Worm (Caenorhabditis elegans) whole organism, L4 larva: ENCODE results near the gene rme-1.

Experiments
- F26F4.8 ChIP-seq: fragments of 200-800 bp; sonication (Bioruptor generic); conservative IDR thresholded peaks from 2 replicates; pipeline ENCODE4 v1.3.6; 2022; ENCODE audit warnings: missing genetic modification characterization, missing compliant biosample characterization
- F37D6.2 ChIP-seq: sonication (generic microtip); optimal IDR thresholded peaks from 2 replicates; lab custom pipeline; 2016; ENCODE audit warnings: mild to moderate bottlenecking, missing genetic modification characterization, missing compliant biosample characterization
- R02D3.7 ChIP-seq: fragments of 150-350 bp; sonication (generic microtip); optimal IDR thresholded peaks from 3 replicates; lab custom pipeline; 2014; ENCODE audit warnings: missing biosample characterization, missing genetic modification characterization
- Y105C5A.15 ChIP-seq: fragments of 200-800 bp; sonication (Bioruptor generic); IDR thresholded peaks from 2 replicates; pipeline ENCODE4 v1.3.6; 2022; ENCODE audit warnings: missing genetic modification characterization, missing compliant biosample characterization
- aly-2 ChIP-seq: sonication (generic microtip); optimal IDR thresholded peaks from 2 replicates; lab custom pipeline; 2018; ENCODE audit warnings: missing biosample characterization, missing genetic modification characterization
- attf-4 ChIP-seq: sonication (generic microtip); optimal IDR thresholded peaks from 3 replicates; lab custom pipeline; 2017; ENCODE audit warnings: missing biosample characterization, missing genetic modification characterization
- ceh-20 ChIP-seq: fragments of 200-800 bp; sonication (Bioruptor generic); IDR thresholded peaks from 2 replicates; pipeline ENCODE4 v1.3.6; 2022; ENCODE audit warnings: missing genetic modification reagents, missing genetic modification characterization, missing compliant biosample characterization
- ceh-28 ChIP-seq: fragments of 150-350 bp; optimal IDR thresholded peaks from 2 replicates; lab custom pipeline; 2014; ENCODE audit warnings: missing biosample characterization, missing genetic modification reagents, missing genetic modification characterization
- ceh-32 ChIP-seq: sonication (generic microtip); optimal IDR thresholded peaks from 2 replicates; lab custom pipeline; 2016; ENCODE audit warnings: mild to moderate bottlenecking, missing genetic modification characterization, missing compliant biosample characterization; ENCODE audit not compliant: poor library complexity
- ceh-62 ChIP-seq: sonication (generic microtip); optimal IDR thresholded peaks from 2 replicates; lab custom pipeline; 2017; ENCODE audit warnings: missing biosample characterization, missing genetic modification characterization
- ceh-82 ChIP-seq: sonication (generic microtip); optimal IDR thresholded peaks from 2 replicates; lab custom pipeline; 2017; ENCODE audit warnings: missing biosample characterization, missing genetic modification characterization
- ces-1 ChIP-seq: fragments of 150-350 bp; sonication (generic microtip); optimal IDR thresholded peaks from 4 replicates; lab custom pipeline; 2014; ENCODE audit warnings: missing biosample characterization, missing genetic modification reagents, missing genetic modification characterization
- cey-2 ChIP-seq: sonication (generic microtip); optimal IDR thresholded peaks from 3 replicates; lab custom pipeline; 2017; ENCODE audit warnings: missing genetic modification characterization, mild to moderate bottlenecking, missing compliant biosample characterization, antibody characterized with exemption, borderline replicate concordance; ENCODE audit not compliant: insufficient read depth
- daf-16 ChIP-seq, 3 experiments: sonication (generic microtip); optimal IDR thresholded peaks; 2 replicates each; lab custom pipeline; 2016 to 2017; ENCODE audit warnings: missing genetic modification characterization in 3 of 3, missing genetic modification reagents in 3 of 3, mild to moderate bottlenecking in 2 of 3, missing compliant biosample characterization in 2 of 3, missing biosample characterization in 1 of 3, moderate library complexity in 1 of 3
- daf-19 ChIP-seq: fragments of 200-800 bp; sonication (Bioruptor generic); conservative IDR thresholded peaks from 2 replicates; pipeline ENCODE4 v1.3.6; 2022; ENCODE audit warnings: missing genetic modification characterization, missing compliant biosample characterization
- daf-8 ChIP-seq: fragments of 200-800 bp; sonication (Bioruptor generic); IDR thresholded peaks from 2 replicates; pipeline ENCODE4 v1.3.6; 2022; ENCODE audit warnings: missing genetic modification characterization, missing compliant biosample characterization
- dmd-6 ChIP-seq: fragments of 200-800 bp; sonication (Bioruptor generic); IDR thresholded peaks from 2 replicates; pipeline ENCODE4 v1.3.6; 2022; ENCODE audit warnings: missing genetic modification reagents, missing genetic modification characterization, missing compliant biosample characterization
- egl-27 ChIP-seq: sonication (generic microtip); optimal IDR thresholded peaks from 3 replicates; lab custom pipeline; 2017; ENCODE audit warnings: missing biosample characterization, missing genetic modification reagents, missing genetic modification characterization
- fkh-10 ChIP-seq: fragments of 150-350 bp; optimal IDR thresholded peaks from 2 replicates; lab custom pipeline; 2014; ENCODE audit warnings: missing biosample characterization, missing genetic modification reagents, missing genetic modification characterization
- fos-1 ChIP-seq: fragments of 150-350 bp; optimal IDR thresholded peaks from 2 replicates; lab custom pipeline; 2014; ENCODE audit warnings: missing biosample characterization, missing genetic modification characterization
- hlh-30 ChIP-seq: sonication (generic microtip); optimal IDR thresholded peaks from 2 replicates; lab custom pipeline; 2017; ENCODE audit warnings: antibody characterized with exemption, mild to moderate bottlenecking, missing genetic modification characterization, missing compliant biosample characterization; ENCODE audit not compliant: insufficient read depth
- hmg-1.1 ChIP-seq: fragments of 200-800 bp; sonication (Bioruptor generic); IDR thresholded peaks from 2 replicates; pipeline ENCODE4 v1.3.6; 2022; ENCODE audit warnings: missing genetic modification reagents, missing genetic modification characterization, missing compliant biosample characterization
- jun-1 ChIP-seq: fragments of 150-350 bp; optimal IDR thresholded peaks from 2 replicates; lab custom pipeline; 2014; ENCODE audit warnings: missing biosample characterization, missing genetic modification reagents, missing genetic modification characterization
- lin-1 ChIP-seq: fragments of 200-800 bp; sonication (Bioruptor generic); IDR thresholded peaks from 2 replicates; pipeline ENCODE4 v1.3.6; 2022; ENCODE audit warnings: missing genetic modification reagents, missing genetic modification characterization, missing compliant biosample characterization
- lin-13 ChIP-seq: fragments of 150-350 bp; optimal IDR thresholded peaks from 2 replicates; lab custom pipeline; 2014; ENCODE audit warnings: missing biosample characterization, missing genetic modification reagents, missing genetic modification characterization
- lin-15B ChIP-seq: fragments of 150-350 bp; sonication (generic microtip); optimal IDR thresholded peaks from 3 replicates; lab custom pipeline; 2014; ENCODE audit warnings: missing biosample characterization, missing genetic modification characterization
- lir-3 ChIP-seq: sonication (generic microtip); optimal IDR thresholded peaks from 2 replicates; lab custom pipeline; 2016; ENCODE audit warnings: mild to moderate bottlenecking, missing genetic modification characterization, missing compliant biosample characterization
- lsy-2 ChIP-seq, 2 experiments: fragments of 150-350 bp in 1 of 2; sonication (generic microtip) in 1 of 2; optimal IDR thresholded peaks; 2 replicates each; lab custom pipeline; 2014 to 2017; ENCODE audit warnings: missing biosample characterization in 2 of 2, missing genetic modification characterization in 2 of 2
- madf-5 ChIP-seq, 2 experiments: fragments of 200-800 bp; sonication (Bioruptor generic); IDR thresholded peaks; 2 replicates each; pipeline ENCODE4 v1.3.6; 2022; ENCODE audit warnings: missing compliant biosample characterization in 2 of 2, missing genetic modification characterization in 2 of 2
- mdl-1 ChIP-seq, 2 experiments: fragments of 150-350 bp in 1 of 2; sonication (generic microtip) in 1 of 2; optimal IDR thresholded peaks; 2 replicates each; lab custom pipeline; 2014 to 2017; ENCODE audit warnings: missing biosample characterization in 2 of 2, missing genetic modification characterization in 2 of 2
- mdt-29 ChIP-seq: fragments of 200-800 bp; sonication (Bioruptor generic); IDR thresholded peaks from 2 replicates; pipeline ENCODE4 v1.3.6; 2022; ENCODE audit warnings: missing genetic modification reagents, missing genetic modification characterization, missing compliant biosample characterization
- mep-1 ChIP-seq: fragments of 150-350 bp; sonication (generic microtip); optimal IDR thresholded peaks from 3 replicates; lab custom pipeline; 2014; ENCODE audit warnings: missing biosample characterization, missing genetic modification characterization
- mxl-2 ChIP-seq: fragments of 200-800 bp; sonication (Bioruptor generic); conservative IDR thresholded peaks from 2 replicates; pipeline ENCODE4 v1.3.6; 2022; ENCODE audit warnings: missing genetic modification reagents, missing genetic modification characterization, missing compliant biosample characterization
- mxl-3 ChIP-seq: fragments of 200-800 bp; sonication (Bioruptor generic); optimal IDR thresholded peaks from 2 replicates; lab custom pipeline; 2018; ENCODE audit warnings: mild to moderate bottlenecking, missing genetic modification characterization, missing compliant biosample characterization
- nhr-102 ChIP-seq: sonication (generic microtip); optimal IDR thresholded peaks from 2 replicates; lab custom pipeline; 2016; ENCODE audit warnings: mild to moderate bottlenecking, missing genetic modification characterization, moderate library complexity, missing compliant biosample characterization
- nhr-11 ChIP-seq: fragments of 150-350 bp; optimal IDR thresholded peaks from 2 replicates; lab custom pipeline; 2014; ENCODE audit warnings: missing biosample characterization, missing genetic modification characterization
- nhr-41 ChIP-seq: fragments of 200-800 bp; sonication (Bioruptor generic); IDR thresholded peaks from 2 replicates; pipeline ENCODE4 v1.3.6; 2022; ENCODE audit warnings: missing genetic modification reagents, missing genetic modification characterization, missing compliant biosample characterization
- nhr-42 ChIP-seq: fragments of 200-800 bp; sonication (Bioruptor generic); IDR thresholded peaks from 2 replicates; pipeline ENCODE4 v1.3.6; 2022; ENCODE audit warnings: missing genetic modification characterization, missing compliant biosample characterization
- nhr-6 ChIP-seq: fragments of 150-350 bp; optimal IDR thresholded peaks from 2 replicates; lab custom pipeline; 2014; ENCODE audit warnings: missing biosample characterization, missing genetic modification characterization
- nhr-76 ChIP-seq: fragments of 150-350 bp; optimal IDR thresholded peaks from 2 replicates; lab custom pipeline; 2014; ENCODE audit warnings: missing biosample characterization, missing genetic modification characterization
- rbr-2 ChIP-seq: sonication (generic microtip); optimal IDR thresholded peaks from 2 replicates; lab custom pipeline; 2016; ENCODE audit warnings: missing genotype, missing genetic modification characterization, missing compliant biosample characterization
- saeg-2 ChIP-seq: fragments of 200-800 bp; sonication (Bioruptor generic); IDR thresholded peaks from 2 replicates; pipeline ENCODE4 v1.3.6; 2022; ENCODE audit warnings: missing genetic modification reagents, missing genetic modification characterization, missing compliant biosample characterization
- snpc-1.2 ChIP-seq: fragments of 200-800 bp; sonication (Bioruptor generic); IDR thresholded peaks from 2 replicates; pipeline ENCODE4 v1.3.6; 2022; ENCODE audit warnings: missing genetic modification reagents, missing genetic modification characterization, missing compliant biosample characterization
- spr-3 ChIP-seq: fragments of 200-800 bp; sonication (Bioruptor generic); optimal IDR thresholded peaks from 2 replicates; lab custom pipeline; 2018; ENCODE audit warnings: mild to moderate bottlenecking, missing genetic modification characterization, missing compliant biosample characterization
- unc-62 ChIP-seq, 3 experiments: fragments of 150-350 bp in 1 of 3; sonication (generic microtip); optimal IDR thresholded peaks in 2 of 3; peaks in 1 of 3; 1 replicate in 1 of 3; 2 replicates in 2 of 3; lab custom pipeline; 2014 to 2017; ENCODE audit warnings: missing biosample characterization in 3 of 3, missing genetic modification characterization in 3 of 3, missing genetic modification reagents in 3 of 3, missing genotype in 1 of 3
- vab-7 ChIP-seq: fragments of 200-800 bp; sonication (Bioruptor generic); IDR thresholded peaks from 2 replicates; pipeline ENCODE4 v1.3.6; 2022; ENCODE audit warnings: missing genetic modification reagents, missing genetic modification characterization, missing compliant biosample characterization
- zfp-3 ChIP-seq: fragments of 200-800 bp; sonication (Bioruptor generic); conservative IDR thresholded peaks from 2 replicates; pipeline ENCODE4 v1.3.6; 2022; ENCODE audit warnings: missing genetic modification reagents, missing genetic modification characterization, missing compliant biosample characterization
- zip-11 ChIP-seq: fragments of 200-800 bp; sonication (Bioruptor generic); IDR thresholded peaks from 2 replicates; pipeline ENCODE4 v1.3.6; 2022; ENCODE audit warnings: missing genetic modification characterization, missing compliant biosample characterization

The rme-1 gene

ce11 chrV:6244631-6245030, 35.9 kb downstream of the rme-1 start (continued):
- TF ChIP-seq Y105C5A.15 (no peak), cey-2 (tag; lab: Kevin White, UChicago) (no peak), rbr-2 (tag; lab: Kevin White, UChicago) (peak; percentile 23), ceh-82 (tag; lab: Kevin White, UChicago) (no peak), mxl-3 (GFP tag; lab: Kevin White, UChicago) (no peak), saeg-2 (GFP tag; lab: Robert Waterston, UW) (no peak), nhr-102 (no peak), fkh-10 (GFP tag; lab: Kevin White, UChicago) (peak; percentile 57), mdl-1 (tag; optimal IDR thresholded peaks at IDR 0.05; lab: Kevin White, UChicago) (peak in 1 of 2 experiments; percentile 60), mep-1 (tag; lab: Kevin White, UChicago) (peak; percentile 26), F37D6.2 (peak; percentile 40), snpc-1.2 (GFP tag; lab: Robert Waterston, UW) (no peak), nhr-11 (peak; percentile 71), spr-3 (no peak), R02D3.7 (tag; lab: Kevin White, UChicago) (no peak), madf-5 (GFP tag; IDR thresholded peaks at IDR 0.05; lab: Robert Waterston, UW) (no peak), ceh-20 (GFP tag; lab: Robert Waterston, UW) (no peak), nhr-6 (tag; lab: Kevin White, UChicago) (peak; percentile 55), hmg-1.1 (peak; percentile 10; the same call in 1 of the 2 replicates), egl-27 (tag; lab: Kevin White, UChicago) (no peak)

DNA sequence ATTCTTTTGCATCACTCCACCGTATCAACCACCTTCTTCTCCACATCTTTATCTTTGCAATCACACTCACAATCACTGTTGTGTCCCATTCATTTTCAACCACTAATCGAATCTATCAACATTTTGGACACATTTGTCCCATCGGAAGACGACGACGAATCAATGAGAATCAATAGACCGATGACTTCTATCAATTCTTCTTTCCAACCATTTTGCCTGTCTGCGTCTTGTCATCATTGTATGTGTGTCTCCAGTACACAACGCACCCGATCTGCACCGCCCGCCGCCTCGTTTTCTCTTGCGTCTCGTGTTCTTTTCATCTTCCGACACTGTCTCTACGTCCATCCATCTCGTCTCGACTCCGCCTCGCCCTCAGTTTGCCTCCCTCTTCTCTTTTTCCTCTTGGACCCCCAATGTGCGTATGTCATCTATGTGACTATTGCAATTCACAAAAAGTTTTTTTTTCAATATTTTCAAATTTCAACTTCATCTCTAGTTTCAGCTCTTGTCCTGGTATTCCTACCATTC, 37.8 kb downstream of the rme-1 start, which contains the start of gene dmd-7:
TSS of gene dmd-7 (plus strand) at position 478 of the 528 bp plus-strand sequence.
- TF ChIP-seq aly-2 = no peak
- TF ChIP-seq zfp-3 (GFP tag; lab: Robert Waterston, UW) = no peak
- TF ChIP-seq nhr-76 (tag; lab: Kevin White, UChicago) = peak; percentile 63
- peak; percentile 81 to 95 for TF ChIP-seq mdl-1 (tag; optimal IDR thresholded peaks at IDR 0.05; lab: Kevin White, UChicago)
- peak; percentile 36 for TF ChIP-seq ceh-28 (tag; lab: Kevin White, UChicago)
- no peak for TF ChIP-seq attf-4 (tag; lab: Kevin White, UChicago)
- peak; percentile 75 to 86 for TF ChIP-seq lsy-2 (tag; optimal IDR thresholded peaks at IDR 0.05; lab: Kevin White, UChicago)
- TF ChIP-seq lin-13 (GFP tag; lab: Kevin White, UChicago) = peak; percentile 68
- TF ChIP-seq dmd-6 (GFP tag; lab: Robert Waterston, UW) = peak; percentile 99
- no peak for TF ChIP-seq daf-19 (GFP tag; lab: Robert Waterston, UW)
- TF ChIP-seq lin-1 = peak; percentile 75; the same call in 1 of the 2 replicates
- TF ChIP-seq daf-8 (GFP tag; lab: Robert Waterston, UW) = no peak
- TF ChIP-seq mdt-29 (GFP tag; lab: Robert Waterston, UW) = 0 out of 2 replicates have a peak, but pooled peaks have one; percentile 50
- no peak for TF ChIP-seq lin-15B (tag; lab: Kevin White, UChicago)
- TF ChIP-seq F26F4.8 = no peak
- no peak for TF ChIP-seq ces-1 (GFP tag; lab: Kevin White, UChicago)
- no peak for TF ChIP-seq egl-27 (tag; lab: Kevin White, UChicago)
- TF ChIP-seq nhr-41 (GFP tag; lab: Robert Waterston, UW) = no peak
- peak; percentile 75 for TF ChIP-seq rbr-2 (tag; lab: Kevin White, UChicago)
- TF ChIP-seq daf-16 (GFP tag; optimal IDR thresholded peaks at IDR 0.05; lab: Kevin White, UChicago) = peak; percentile 23 to 51
- TF ChIP-seq daf-16 (tag; optimal IDR thresholded peaks at IDR 0.05; lab: Kevin White, UChicago) = peak; percentile 55
- TF ChIP-seq saeg-2 (GFP tag; lab: Robert Waterston, UW) = peak; percentile 69; the same call in 1 of the 2 replicates
- no peak for TF ChIP-seq zip-11
- peak; percentile 13 for TF ChIP-seq jun-1 (tag; lab: Kevin White, UChicago)
- peak; percentile 69 for TF ChIP-seq nhr-102
- TF ChIP-seq mxl-2 (GFP tag; lab: Robert Waterston, UW) = peak; percentile 69; the same call in 1 of the 2 replicates
- peak; percentile 93 for TF ChIP-seq hlh-30 (tag; lab: Kevin White, UChicago)
- no peak for TF ChIP-seq ceh-32 (tag; lab: Kevin White, UChicago)
- peak in 1 of 2 experiments; percentile 94 for TF ChIP-seq unc-62 (GFP tag; optimal IDR thresholded peaks at IDR 0.05 in 1 of 2; lab: Kevin White, UChicago)
- no peak for TF ChIP-seq unc-62 (tag; optimal IDR thresholded peaks at IDR 0.05; lab: Kevin White, UChicago)
- no peak for TF ChIP-seq lir-3 (tag; lab: Kevin White, UChicago)
- TF ChIP-seq fos-1 (tag; lab: Kevin White, UChicago) = no peak
- no peak for TF ChIP-seq vab-7
- TF ChIP-seq nhr-42 (GFP tag; lab: Robert Waterston, UW) = 0 out of 2 replicates have a peak, but pooled peaks have one; percentile 49
- no peak for TF ChIP-seq ceh-62 (tag; lab: Kevin White, UChicago)
